Fruit fly (Drosophila melanogaster) whole organism, embryonic: ENCODE results near the gene Cap-D2.
A peak's percentile ranks its signal among the peaks of the same experiment; 100 is the strongest.

Experiments
- BtbVII ChIP-seq: fragments of 200-800 bp; sonication (Bioruptor generic); optimal IDR thresholded peaks from 3 replicates; lab custom pipeline; 2017; ENCODE audit warnings: missing biosample characterization, mild to moderate bottlenecking, missing genetic modification characterization
- CG10147 ChIP-seq: fragments of 200-800 bp; sonication (Bioruptor generic); optimal IDR thresholded peaks from 2 replicates; lab custom pipeline; 2019; ENCODE audit warnings: missing biosample characterization, mild to moderate bottlenecking, missing genetic modification characterization, moderate library complexity
- CG10209 ChIP-seq: fragments of 200-800 bp; sonication (Bioruptor generic); optimal IDR thresholded peaks from 3 replicates; lab custom pipeline; 2017; ENCODE audit warnings: missing biosample characterization, mild to moderate bottlenecking, missing genetic modification characterization, missing genetic modification reagents
- CG10543 ChIP-seq: fragments of 200-800 bp; sonication (Bioruptor generic); optimal IDR thresholded peaks from 3 replicates; lab custom pipeline; 2017; ENCODE audit warnings: missing biosample characterization, mild to moderate bottlenecking, missing genetic modification characterization, moderate library complexity
- CG10979 ChIP-seq: fragments of 200-800 bp; sonication (Bioruptor generic); optimal IDR thresholded peaks from 2 replicates; lab custom pipeline; 2018; ENCODE audit warnings: missing biosample characterization, mild to moderate bottlenecking, missing genetic modification characterization, moderate library complexity
- CG11504 ChIP-seq: fragments of 200-800 bp; sonication (Bioruptor generic); optimal IDR thresholded peaks from 3 replicates; lab custom pipeline; 2019; ENCODE audit warnings: missing biosample characterization, mild to moderate bottlenecking, missing genetic modification characterization, moderate library complexity
- CG1233 ChIP-seq: fragments of 200-800 bp; sonication (Bioruptor generic); optimal IDR thresholded peaks from 4 replicates; lab custom pipeline; 2018; ENCODE audit warnings: missing biosample characterization, mild to moderate bottlenecking, missing genetic modification characterization
- CG12391 ChIP-seq: fragments of 200-800 bp; sonication (Bioruptor generic); optimal IDR thresholded peaks from 3 replicates; lab custom pipeline; 2018; ENCODE audit warnings: missing biosample characterization, mild to moderate bottlenecking, missing genetic modification characterization, moderate library complexity
- CG14441 ChIP-seq: fragments of 200-800 bp; sonication (Bioruptor generic); IDR thresholded peaks from 2 replicates; pipeline ENCODE4 v1.3.6; 2022; ENCODE audit warnings: missing biosample characterization, missing genetic modification characterization
- CG1602 ChIP-seq: fragments of 200-800 bp; sonication (Bioruptor generic); optimal IDR thresholded peaks from 3 replicates; lab custom pipeline; 2016; ENCODE audit warnings: missing biosample characterization, missing genetic modification characterization
- CG17385 ChIP-seq: fragments of 200-800 bp; sonication (Bioruptor generic); optimal IDR thresholded peaks from 3 replicates; lab custom pipeline; 2018; ENCODE audit warnings: missing biosample characterization, mild to moderate bottlenecking, missing genetic modification characterization
- CG17802 ChIP-seq: fragments of 200-800 bp; sonication (Bioruptor generic); optimal IDR thresholded peaks from 2 replicates; lab custom pipeline; 2018; ENCODE audit warnings: missing biosample characterization, mild to moderate bottlenecking, missing genetic modification characterization, moderate library complexity
- CG17912 ChIP-seq: fragments of 200-800 bp; sonication (Bioruptor generic); optimal IDR thresholded peaks from 2 replicates; lab custom pipeline; 2018; ENCODE audit warnings: missing biosample characterization, mild to moderate bottlenecking, missing genetic modification characterization
- CG3847 ChIP-seq: fragments of 200-800 bp; sonication (Bioruptor generic); IDR thresholded peaks from 2 replicates; pipeline ENCODE4 v1.3.6; 2022; ENCODE audit warnings: missing biosample characterization, missing genetic modification characterization
- CG4360 ChIP-seq: fragments of 200-800 bp; sonication (Bioruptor generic); IDR thresholded peaks from 2 replicates; pipeline ENCODE4 v1.3.6; 2022; ENCODE audit warnings: missing biosample characterization, missing genetic modification characterization
- CG4404 ChIP-seq: fragments of 200-800 bp; sonication (Bioruptor generic); IDR thresholded peaks from 2 replicates; pipeline ENCODE4 v1.3.6; 2022; ENCODE audit warnings: missing biosample characterization, missing genetic modification characterization
- CG4424 ChIP-seq: fragments of 200-800 bp; sonication (Bioruptor generic); optimal IDR thresholded peaks from 3 replicates; lab custom pipeline; 2016; ENCODE audit warnings: missing biosample characterization, missing genetic modification characterization
- CG4820 ChIP-seq: fragments of 200-800 bp; sonication (Bioruptor generic); optimal IDR thresholded peaks from 3 replicates; lab custom pipeline; 2016; ENCODE audit warnings: missing biosample characterization, missing genetic modification characterization
- CG7963 ChIP-seq: fragments of 200-800 bp; sonication (Bioruptor generic); IDR thresholded peaks from 3 replicates; pipeline ENCODE4 v1.3.6; 2022; ENCODE audit warnings: missing biosample characterization, missing genetic modification characterization; ENCODE audit not compliant: partially characterized antibody
- CG8089 ChIP-seq: fragments of 200-800 bp; sonication (Bioruptor generic); optimal IDR thresholded peaks from 3 replicates; lab custom pipeline; 2016; ENCODE audit warnings: missing biosample characterization, missing genetic modification characterization
- CG8765 ChIP-seq: fragments of 200-800 bp; sonication (Bioruptor generic); IDR thresholded peaks from 2 replicates; pipeline ENCODE4 v1.3.6; 2022; ENCODE audit warnings: missing biosample characterization, missing genetic modification characterization
- D ChIP-seq, 2 experiments: fragments of 200-800 bp in 1 of 2; fragments of >200 bp in 1 of 2; sonication (Bioruptor generic) in 1 of 2; optimal IDR thresholded peaks; 2 replicates in 1 of 2; 3 replicates in 1 of 2; lab custom pipeline; 2017; ENCODE audit warnings: mild to moderate bottlenecking in 1 of 2, missing biosample characterization in 1 of 2, missing genetic modification characterization in 1 of 2, missing genetic modification reagents in 1 of 2
- Dref ChIP-seq: fragments of 200-800 bp; sonication (Bioruptor generic); IDR thresholded peaks from 2 replicates; pipeline ENCODE4 v1.3.6; 2022; ENCODE audit warnings: missing biosample characterization, missing genetic modification characterization
- Hsf ChIP-seq: fragments of 200-800 bp; sonication (Bioruptor generic); optimal IDR thresholded peaks from 3 replicates; lab custom pipeline; 2016; ENCODE audit warnings: missing biosample characterization, missing genetic modification characterization
- Myb ChIP-seq: fragments of 200-800 bp; sonication (Bioruptor generic); optimal IDR thresholded peaks from 2 replicates; lab custom pipeline; 2016; ENCODE audit warnings: missing biosample characterization, missing genetic modification characterization
- Xbp1 ChIP-seq: fragments of 200-800 bp; sonication (Bioruptor generic); optimal IDR thresholded peaks from 3 replicates; lab custom pipeline; 2016; ENCODE audit warnings: missing biosample characterization, mild to moderate bottlenecking, missing genetic modification characterization
- Xrp1 ChIP-seq: fragments of 200-800 bp; sonication (Bioruptor generic); IDR thresholded peaks from 2 replicates; pipeline ENCODE4 v1.3.6; 2022; ENCODE audit warnings: missing biosample characterization, missing genetic modification characterization
- ac ChIP-seq: fragments of 200-800 bp; sonication (Bioruptor generic); optimal IDR thresholded peaks from 3 replicates; lab custom pipeline; 2017; ENCODE audit warnings: missing biosample characterization, mild to moderate bottlenecking, missing genetic modification characterization
- chif ChIP-seq, 2 experiments: fragments of 200-800 bp; sonication (Bioruptor generic); optimal IDR thresholded peaks; 3 replicates each; lab custom pipeline; 2016; ENCODE audit warnings: missing biosample characterization in 2 of 2, missing genetic modification characterization in 2 of 2
- chinmo ChIP-seq: fragments of 200-800 bp; sonication (Bioruptor generic); IDR thresholded peaks from 4 replicates; pipeline ENCODE4 v1.3.6; 2022; ENCODE audit warnings: missing biosample characterization, missing genetic modification characterization; ENCODE audit not compliant: partially characterized antibody
- crc ChIP-seq: fragments of 200-800 bp; sonication (Bioruptor generic); optimal IDR thresholded peaks from 2 replicates; lab custom pipeline; 2016; ENCODE audit warnings: missing biosample characterization, missing genetic modification characterization
- da ChIP-seq: fragments of 200-800 bp; sonication (Bioruptor generic); optimal IDR thresholded peaks from 2 replicates; lab custom pipeline; 2016; ENCODE audit warnings: missing biosample characterization, missing genetic modification characterization
- disco-r ChIP-seq: fragments of 200-800 bp; sonication (Bioruptor generic); optimal IDR thresholded peaks from 2 replicates; lab custom pipeline; 2016; ENCODE audit warnings: missing biosample characterization, missing genetic modification characterization
- dmrt11E ChIP-seq: fragments of 200-800 bp; sonication (Bioruptor generic); optimal IDR thresholded peaks from 3 replicates; lab custom pipeline; 2018; ENCODE audit warnings: missing biosample characterization, mild to moderate bottlenecking, missing genetic modification characterization, moderate library complexity
- dpn ChIP-seq, 2 experiments: fragments of 200-800 bp; sonication (Bioruptor generic); optimal IDR thresholded peaks; 3 replicates each; lab custom pipeline; 2016; ENCODE audit warnings: missing biosample characterization in 2 of 2, missing genetic modification characterization in 2 of 2
- gem ChIP-seq: fragments of 200-800 bp; sonication (Bioruptor generic); optimal IDR thresholded peaks from 2 replicates; lab custom pipeline; 2019; ENCODE audit warnings: missing biosample characterization, mild to moderate bottlenecking, missing genetic modification characterization, moderate library complexity
- gro ChIP-seq: fragments of 200-800 bp; sonication (Bioruptor generic); optimal IDR thresholded peaks from 2 replicates; lab custom pipeline; 2016; ENCODE audit warnings: missing biosample characterization, missing genetic modification characterization
- gt ChIP-seq: fragments of 200-800 bp; sonication (Bioruptor generic); IDR thresholded peaks from 2 replicates; pipeline ENCODE4 v1.3.6; 2022; ENCODE audit warnings: missing biosample characterization, missing genetic modification characterization
- hbn ChIP-seq: fragments of 200-800 bp; sonication (Bioruptor generic); IDR thresholded peaks from 2 replicates; pipeline ENCODE4 v1.3.6; 2022; ENCODE audit warnings: missing biosample characterization, missing genetic modification characterization; ENCODE audit not compliant: partially characterized antibody
- ken ChIP-seq: fragments of 200-800 bp; sonication (Bioruptor generic); IDR thresholded peaks from 3 replicates; pipeline ENCODE4 v1.3.6; 2022; ENCODE audit warnings: missing biosample characterization, missing genetic modification characterization
- lmd ChIP-seq: fragments of 200-800 bp; sonication (Bioruptor generic); IDR thresholded peaks from 2 replicates; pipeline ENCODE4 v1.3.6; 2022; ENCODE audit warnings: missing biosample characterization, missing genetic modification characterization
- luna ChIP-seq: fragments of 200-800 bp; sonication (Bioruptor generic); optimal IDR thresholded peaks from 2 replicates; lab custom pipeline; 2016; ENCODE audit warnings: missing biosample characterization, missing genetic modification characterization
- nmo ChIP-seq: fragments of 200-800 bp; sonication (Bioruptor generic); optimal IDR thresholded peaks from 2 replicates; lab custom pipeline; 2018; ENCODE audit warnings: missing biosample characterization, mild to moderate bottlenecking, missing genetic modification characterization, moderate library complexity
- org-1 ChIP-seq: fragments of 200-800 bp; sonication (Bioruptor generic); optimal IDR thresholded peaks from 2 replicates; lab custom pipeline; 2017; ENCODE audit warnings: missing biosample characterization, missing genetic modification characterization
- p53 ChIP-seq: fragments of 200-800 bp; sonication (Bioruptor generic); optimal IDR thresholded peaks from 2 replicates; lab custom pipeline; 2016; ENCODE audit warnings: missing biosample characterization, missing genetic modification characterization
- prd ChIP-seq, 3 experiments: fragments of >200 bp in 2 of 3; fragments of 200-800 bp in 1 of 3; sonication (Bioruptor generic) in 1 of 3; optimal IDR thresholded peaks in 2 of 3; IDR thresholded peaks in 1 of 3; 2 replicates in 2 of 3; 3 replicates in 1 of 3; pipeline versions ENCODE4 v1.3.6 to Lab custom; 2017 to 2022; ENCODE audit warnings: missing biosample characterization in 1 of 3, missing genetic modification characterization in 1 of 3
- repo ChIP-seq: fragments of 200-800 bp; sonication (Bioruptor generic); optimal IDR thresholded peaks from 2 replicates; lab custom pipeline; 2016; ENCODE audit warnings: missing biosample characterization, missing genetic modification characterization
- ssp ChIP-seq: fragments of 200-800 bp; sonication (Bioruptor generic); IDR thresholded peaks from 2 replicates; pipeline ENCODE4 v1.3.6; 2022; ENCODE audit warnings: missing biosample characterization, missing genetic modification characterization
- vfl ChIP-seq: fragments of 200-800 bp; sonication (Bioruptor generic); optimal IDR thresholded peaks from 2 replicates; lab custom pipeline; 2016; ENCODE audit warnings: missing biosample characterization, missing genetic modification characterization
- z ChIP-seq: fragments of 200-800 bp; sonication (Bioruptor generic); IDR thresholded peaks from 3 replicates; pipeline ENCODE4 v1.3.6; 2022; ENCODE audit warnings: missing biosample characterization, missing genetic modification characterization

Cap-D2 gene

DNA sequence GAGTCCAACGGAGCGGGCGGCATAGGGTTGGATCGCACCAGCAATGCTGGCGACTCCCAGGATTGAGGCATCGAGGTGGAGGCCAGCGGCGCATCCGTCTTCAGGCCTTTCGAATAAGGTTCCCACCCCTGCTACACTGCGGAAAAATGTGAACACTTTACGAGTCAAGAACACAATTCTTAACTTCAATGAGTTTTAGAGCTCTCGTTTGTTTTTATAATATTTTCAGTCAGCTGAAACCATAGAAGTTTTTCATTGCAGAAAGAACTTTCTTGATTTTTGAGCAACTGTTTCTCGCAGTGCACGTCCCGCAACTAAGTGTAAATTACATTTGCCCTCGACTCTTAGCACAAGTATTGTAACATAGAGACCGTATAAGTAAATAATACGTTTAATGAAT is 20.9 kb downstream of the Cap-D2 start (continued):
- peak; percentile 67 for TF ChIP-seq CG4404 (GFP tag; lab: Robert Waterston, UW)
- peak; percentile 55 for TF ChIP-seq gem (tag; lab: Kevin White, UChicago)
- peak; percentile 21 for TF ChIP-seq CG17802 (tag; lab: Kevin White, UChicago)
- no peak for TF ChIP-seq BtbVII
- no peak for TF ChIP-seq hbn (GFP tag; lab: Robert Waterston, UW)
- TF ChIP-seq chif (GFP tag; optimal IDR thresholded peaks at IDR 0.05; lab: Kevin White, UChicago), result peak; percentile 21 to 50
- no peak for TF ChIP-seq gro (GFP tag; lab: Kevin White, UChicago)
- peak; percentile 18 for TF ChIP-seq CG1602 (GFP tag; lab: Kevin White, UChicago)
- TF ChIP-seq CG11504 (tag; lab: Kevin White, UChicago), result peak; percentile 17
- peak; percentile 60; the same call in 1 of the 2 replicates for TF ChIP-seq Xrp1 (GFP tag; lab: Robert Waterston, UW)
- no peak for TF ChIP-seq chinmo (GFP tag; lab: Robert Waterston, UW)
- no peak for TF ChIP-seq disco-r (GFP tag; lab: Kevin White, UChicago)
- no peak for TF ChIP-seq D (optimal IDR thresholded peaks at IDR 0.05; lab: Kevin White, UChicago)
- peak; percentile 11 for TF ChIP-seq D (GFP tag; optimal IDR thresholded peaks at IDR 0.05; lab: Kevin White, UChicago)
- peak; percentile 36 for TF ChIP-seq CG4424 (GFP tag; lab: Kevin White, UChicago)
- TF ChIP-seq lmd, result peak; percentile 19; the same call in 1 of the 2 replicates
- no peak for TF ChIP-seq CG17912 (GFP tag; lab: Kevin White, UChicago)
- no peak for TF ChIP-seq CG17385 (GFP tag; lab: Kevin White, UChicago)
- TF ChIP-seq CG7963, result no peak
- peak; percentile 23 for TF ChIP-seq Xbp1 (GFP tag; lab: Kevin White, UChicago)
- TF ChIP-seq z (GFP tag; lab: Robert Waterston, UW), result no peak
- no peak for TF ChIP-seq Hsf (GFP tag; lab: Kevin White, UChicago)
- TF ChIP-seq CG14441 (GFP tag; lab: Robert Waterston, UW), result no peak
- no peak for TF ChIP-seq Myb (GFP tag; lab: Kevin White, UChicago)
- no peak for TF ChIP-seq CG3847 (GFP tag; lab: Robert Waterston, UW)
- 0 out of 2 replicates have a peak, but pooled peaks have one; percentile 15 for TF ChIP-seq CG4360 (GFP tag; lab: Robert Waterston, UW)
- TF ChIP-seq dpn (GFP tag; optimal IDR thresholded peaks at IDR 0.05; lab: Kevin White, UChicago), result no peak
- TF ChIP-seq da (GFP tag; lab: Kevin White, UChicago), result no peak
- 0 out of 3 replicates have a peak, but pooled peaks have one; percentile 16 for TF ChIP-seq ken (GFP tag; lab: Robert Waterston, UW)
- TF ChIP-seq ssp (GFP tag; lab: Robert Waterston, UW), result 0 out of 2 replicates have a peak, but pooled peaks have one; percentile 14
- peak; percentile 16 for TF ChIP-seq ac (GFP tag; lab: Kevin White, UChicago)
- TF ChIP-seq org-1, result no peak
- no peak for TF ChIP-seq CG8089 (GFP tag; lab: Kevin White, UChicago)
- TF ChIP-seq CG4820 (GFP tag; lab: Kevin White, UChicago), result peak; percentile 30
- no peak for TF ChIP-seq CG1233 (GFP tag; lab: Kevin White, UChicago)
- no peak for TF ChIP-seq CG10543 (GFP tag; lab: Kevin White, UChicago)
- peak; percentile 14 for TF ChIP-seq nmo (GFP tag; lab: Kevin White, UChicago)
- TF ChIP-seq prd (optimal IDR thresholded peaks at IDR 0.05; lab: Kevin White, UChicago), result no peak
- TF ChIP-seq prd (GFP tag; IDR thresholded peaks at IDR 0.05; lab: Robert Waterston, UW), result peak; percentile 79
- TF ChIP-seq p53 (GFP tag; lab: Kevin White, UChicago), result no peak
- TF ChIP-seq repo (GFP tag; lab: Kevin White, UChicago), result no peak
- no peak for TF ChIP-seq vfl (GFP tag; lab: Kevin White, UChicago)
- no peak for TF ChIP-seq luna (GFP tag; lab: Kevin White, UChicago)
- TF ChIP-seq CG10209 (GFP tag; lab: Kevin White, UChicago), result no peak
- no peak for TF ChIP-seq Dref (GFP tag; lab: Robert Waterston, UW)
- TF ChIP-seq gt (GFP tag; lab: Robert Waterston, UW), result no peak
- peak; percentile 61; the same call in 1 of the 2 replicates for TF ChIP-seq CG8765 (GFP tag; lab: Robert Waterston, UW)
- peak; percentile 37 for TF ChIP-seq CG12391
- peak; percentile 65 for TF ChIP-seq CG10979 (tag; lab: Kevin White, UChicago)
- no peak for TF ChIP-seq CG10147 (GFP tag; lab: Kevin White, UChicago)
- no peak for TF ChIP-seq crc
- peak; percentile 71 for TF ChIP-seq dmrt11E (tag; lab: Kevin White, UChicago)
